Fruit fly (Drosophila melanogaster) whole organism, wandering third instar larva: Measurements from ENCODE around the gene CG33489.

ENCODE experiments used
- Hr78 ChIP-seq: fragments of >200 bp; optimal IDR thresholded peaks from 2 replicates; lab custom pipeline; 2017; ENCODE audit warnings: missing biosample characterization, missing genetic modification characterization
- brk ChIP-seq: fragments of 200-800 bp; sonication (Bioruptor generic); optimal IDR thresholded peaks from 2 replicates; lab custom pipeline; 2016; ENCODE audit warnings: missing biosample characterization, mild to moderate bottlenecking, missing genetic modification characterization
- fru ChIP-seq: fragments of 200-800 bp; sonication (Bioruptor generic); optimal IDR thresholded peaks from 3 replicates; lab custom pipeline; 2016; ENCODE audit warnings: missing biosample characterization, mild to moderate bottlenecking, missing genetic modification characterization

DNA sequence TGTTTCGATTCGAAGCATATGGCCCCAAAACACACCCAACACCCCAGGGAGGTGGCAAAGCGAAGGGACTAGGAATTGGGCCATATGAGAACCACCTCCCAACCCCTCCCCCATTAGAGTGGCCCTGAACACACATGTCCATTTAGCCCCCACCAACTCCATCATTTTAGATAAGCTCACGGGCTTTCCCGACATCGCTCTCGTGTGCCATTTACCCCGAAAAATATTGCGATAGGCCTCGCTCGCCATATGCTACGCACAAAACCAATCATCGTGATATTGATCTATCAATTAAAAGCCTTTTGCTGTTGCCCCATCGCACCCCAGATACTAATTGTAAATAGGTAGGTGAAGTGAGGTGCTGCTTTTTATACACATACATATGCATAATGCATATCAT, 46.5 kb downstream of the CG33489 start:
- TF ChIP-seq brk (GFP tag; lab: Kevin White, UChicago) (no peak), fru (GFP tag; lab: Kevin White, UChicago) (no peak), Hr78 (no peak)
